Fruit fly (Drosophila melanogaster) Kc167 (cell line): ENCODE measurements around the gene SPR.

ENCODE experiments used
- Myc ChIP-seq: fragments of >200 bp; optimal IDR thresholded peaks from 2 replicates; lab custom pipeline; 2017; ENCODE audit warnings: missing external identifiers
- Sin3A ChIP-seq: fragments of >200 bp; optimal IDR thresholded peaks from 2 replicates; lab custom pipeline; 2018; ENCODE audit warnings: missing external identifiers
- h ChIP-seq: fragments of >200 bp; optimal IDR thresholded peaks from 3 replicates; lab custom pipeline; 2018; ENCODE audit warnings: missing external identifiers
- insv ChIP-seq: fragments of >200 bp; optimal IDR thresholded peaks from 3 replicates; lab custom pipeline; 2018; ENCODE audit warnings: missing external identifiers
- psq ChIP-seq: fragments of >200 bp; optimal IDR thresholded peaks from 2 replicates; lab custom pipeline; 2017; ENCODE audit warnings: missing external identifiers
- ttk ChIP-seq: sonication (Bioruptor generic); optimal IDR thresholded peaks from 2 replicates; lab custom pipeline; 2017; ENCODE audit warnings: missing external identifiers

Gene SPR

dm6 chrX:5446404-5446803 lies at the start of gene SPR:
Gene SPR (plus strand): TSS chrX:5446656.
- TF ChIP-seq insv (lab: Kevin White, UChicago) (no peak), Myc (lab: Kevin White, UChicago) (no peak), h (lab: Kevin White, UChicago) (no peak), psq (lab: Kevin White, UChicago) (no peak), Sin3A (lab: Kevin White, UChicago) (no peak), ttk (lab: Kevin White, UChicago) (no peak)

- TF ChIP-seq h (lab: Kevin White, UChicago) (no peak), ttk (lab: Kevin White, UChicago) (no peak), psq (lab: Kevin White, UChicago) (no peak)
Measured at dm6 chrX:5408869-5409268, 37.6 kb upstream of the SPR start.

- TF ChIP-seq Sin3A (lab: Kevin White, UChicago) (no peak), ttk (lab: Kevin White, UChicago) (no peak), psq (lab: Kevin White, UChicago) (no peak)
Measured at dm6 chrX:5410749-5411148, 35.7 kb upstream of the SPR start, which contains the start of gene NAAT1. Gene NAAT1 (minus strand): TSS chrX:5410849.

dm6 chrX:5417836-5418554 lies 28.5 kb upstream of the SPR start:
- TF ChIP-seq Sin3A (lab: Kevin White, UChicago) = no peak

- TF ChIP-seq Myc (lab: Kevin White, UChicago) (no peak), insv (lab: Kevin White, UChicago) (no peak), h (lab: Kevin White, UChicago) (no peak), Sin3A (lab: Kevin White, UChicago) (no peak), psq (lab: Kevin White, UChicago) (no peak), ttk (lab: Kevin White, UChicago) (no peak)
Measured at dm6 chrX:5418555-5419044, 27.9 kb upstream of the SPR start.

dm6 chrX:5419045-5419901 lies 27.2 kb upstream of the SPR start:
- TF ChIP-seq h (lab: Kevin White, UChicago) (no peak), insv (lab: Kevin White, UChicago) (no peak), psq (lab: Kevin White, UChicago) (no peak), ttk (lab: Kevin White, UChicago) (no peak), Sin3A (lab: Kevin White, UChicago) (no peak), Myc (lab: Kevin White, UChicago) (no peak)

dm6 chrX:5419905-5420567 lies 26.4 kb upstream of the SPR start:
- TF ChIP-seq ttk (lab: Kevin White, UChicago) (no peak), insv (lab: Kevin White, UChicago) (no peak), Sin3A (lab: Kevin White, UChicago) (no peak), Myc (lab: Kevin White, UChicago) (no peak), psq (lab: Kevin White, UChicago) (no peak)

dm6 chrX:5420568-5421019 lies 25.9 kb upstream of the SPR start, which contains the start of gene spoon:
Gene spoon (minus strand): TSS chrX:5420867.
- no peak for TF ChIP-seq Sin3A (lab: Kevin White, UChicago)
- no peak for TF ChIP-seq psq (lab: Kevin White, UChicago)
- TF ChIP-seq Myc (lab: Kevin White, UChicago) = no peak
- no peak for TF ChIP-seq insv (lab: Kevin White, UChicago)
- no peak for TF ChIP-seq ttk (lab: Kevin White, UChicago)
- no peak for TF ChIP-seq h (lab: Kevin White, UChicago)

dm6 chrX:5421407-5422250 lies 24.8 kb upstream of the SPR start, which contains the start of gene Usp16-45:
Gene Usp16-45 (plus strand): TSS chrX:5421533.
- no peak for TF ChIP-seq insv (lab: Kevin White, UChicago)
- TF ChIP-seq psq (lab: Kevin White, UChicago) = no peak
- no peak for TF ChIP-seq ttk (lab: Kevin White, UChicago)
- no peak for TF ChIP-seq Sin3A (lab: Kevin White, UChicago)

dm6 chrX:5422251-5422551 lies 24.3 kb upstream of the SPR start:
- TF ChIP-seq ttk (lab: Kevin White, UChicago) (no peak), Myc (lab: Kevin White, UChicago) (no peak)

dm6 chrX:5427261-5427660 lies 19.2 kb upstream of the SPR start, which contains the start of gene CG16756:
Gene CG16756 (plus strand): TSS chrX:5427517.
- TF ChIP-seq h (lab: Kevin White, UChicago) (no peak), ttk (lab: Kevin White, UChicago) (no peak), Myc (lab: Kevin White, UChicago) (no peak), psq (lab: Kevin White, UChicago) (no peak), Sin3A (lab: Kevin White, UChicago) (no peak), insv (lab: Kevin White, UChicago) (no peak)
